Worm (Caenorhabditis elegans): Measurements from ENCODE around the gene Y43F8B.12.

The Y43F8B.12 gene

DNA sequence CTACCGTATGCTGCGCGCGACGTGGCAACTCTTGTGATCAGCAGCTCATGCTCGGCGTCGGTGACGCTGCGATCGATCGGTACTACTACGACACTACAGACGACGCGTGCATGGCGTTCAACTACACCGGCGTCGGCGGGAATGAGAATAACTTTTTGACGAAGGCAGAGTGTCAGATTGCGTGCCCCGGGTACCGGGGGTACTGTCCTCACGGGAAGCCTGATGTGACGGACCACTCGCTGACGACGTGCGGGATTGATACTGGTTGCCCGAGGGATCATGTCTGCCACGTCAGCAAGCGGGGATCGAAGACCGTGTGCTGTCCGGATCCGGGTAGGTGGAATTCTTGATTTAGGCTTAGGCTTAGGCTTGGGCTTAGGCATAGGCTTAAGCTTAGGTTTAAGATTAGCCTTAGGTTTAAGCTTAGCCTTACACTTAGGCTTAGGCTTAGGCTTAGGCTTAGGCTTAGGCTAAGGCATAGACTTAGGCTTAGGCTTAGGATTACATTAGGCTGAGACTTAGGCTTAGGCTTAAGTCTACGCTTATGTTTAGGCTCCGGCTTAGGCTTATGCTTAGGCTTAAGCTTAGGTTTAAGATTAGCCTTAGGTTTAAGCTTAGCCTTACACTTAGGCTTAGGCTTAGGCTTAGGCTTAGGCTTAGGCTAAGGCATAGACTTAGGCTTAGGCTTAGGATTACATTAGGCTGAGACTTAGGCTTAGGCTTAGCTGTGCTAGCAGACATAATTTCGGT is 49.6 kb downstream of the Y43F8B.12 start:
- TF ChIP-seq zfh-2 (GFP tag; conservative IDR thresholded peaks at IDR 0.05) (peak; percentile 56; the same call in 1 of the 2 replicates), dox-1 (GFP tag; IDR thresholded peaks at IDR 0.05) (0 out of 2 replicates have a peak, but pooled peaks have one; percentile 19)

ce11 chrV:19518468-19519168 is 50.4 kb downstream of the Y43F8B.12 start:
- TF ChIP-seq nhr-80 (tag; optimal IDR thresholded peaks at IDR 0.05) (peak; percentile 28), xnd-1 (tag; optimal IDR thresholded peaks at IDR 0.05) (no peak), hsf-1 (GFP tag; IDR thresholded peaks at IDR 0.05) (no peak), bed-2 (GFP tag; IDR thresholded peaks at IDR 0.05) (no peak), bed-1 (GFP tag; IDR thresholded peaks at IDR 0.05) (no peak), ccch-3 (GFP tag; optimal IDR thresholded peaks at IDR 0.05) (no peak)
